Fruit fly (Drosophila melanogaster) whole organism, embryonic: ENCODE results near the gene Decay.
A peak's percentile ranks its signal among the peaks of the same experiment; 100 is the strongest.

Source experiments
- Atf3 ChIP-seq: fragments of 200-800 bp; sonication (Bioruptor generic); optimal IDR thresholded peaks from 3 replicates; lab custom pipeline; 2016; ENCODE audit warnings: missing biosample characterization, missing genetic modification characterization
- Awh ChIP-seq: fragments of 200-800 bp; sonication (Bioruptor generic); IDR thresholded peaks from 2 replicates; pipeline ENCODE4, ENCODE4 v1.3.6; 2022; ENCODE audit warnings: missing biosample characterization, missing genetic modification characterization
- Bdp1 ChIP-seq: fragments of 200-800 bp; sonication (Bioruptor generic); optimal IDR thresholded peaks from 3 replicates; lab custom pipeline; 2016; ENCODE audit warnings: missing biosample characterization, missing genetic modification characterization
- CG10267 ChIP-seq: fragments of 200-800 bp; sonication (Bioruptor generic); optimal IDR thresholded peaks from 2 replicates; lab custom pipeline; 2018; ENCODE audit warnings: missing biosample characterization, mild to moderate bottlenecking, missing genetic modification characterization, moderate library complexity
- CG11093 ChIP-seq: fragments of 200-800 bp; sonication (Bioruptor generic); IDR thresholded peaks from 3 replicates; pipeline ENCODE4 v1.3.6; 2022; ENCODE audit warnings: missing biosample characterization, missing genetic modification characterization
- CG11456 ChIP-seq: fragments of 200-800 bp; sonication (Bioruptor generic); IDR thresholded peaks from 3 replicates; pipeline ENCODE4 v1.3.6; 2022; ENCODE audit warnings: missing biosample characterization, missing genetic modification characterization
- CG11560 ChIP-seq: fragments of 200-800 bp; sonication (Bioruptor generic); IDR thresholded peaks from 3 replicates; pipeline ENCODE4 v1.3.6; 2022; ENCODE audit warnings: missing biosample characterization, missing genetic modification characterization
- CG12071 ChIP-seq: fragments of 200-800 bp; sonication (Bioruptor generic); optimal IDR thresholded peaks from 3 replicates; lab custom pipeline; 2018; ENCODE audit warnings: missing biosample characterization, mild to moderate bottlenecking, missing genetic modification characterization
- CG14050 ChIP-seq: fragments of 200-800 bp; sonication (Bioruptor generic); IDR thresholded peaks from 3 replicates; pipeline ENCODE4 v1.3.6; 2022; ENCODE audit warnings: missing biosample characterization, missing genetic modification characterization
- CG15011 ChIP-seq: fragments of 200-800 bp; sonication (Bioruptor generic); optimal IDR thresholded peaks from 3 replicates; lab custom pipeline; 2018; ENCODE audit warnings: missing biosample characterization, mild to moderate bottlenecking, missing genetic modification characterization
- CG15269 ChIP-seq: fragments of 200-800 bp; sonication (Bioruptor generic); optimal IDR thresholded peaks from 2 replicates; lab custom pipeline; 2018; ENCODE audit warnings: missing biosample characterization, mild to moderate bottlenecking, missing genetic modification characterization, moderate library complexity
- CG18476 ChIP-seq: fragments of 200-800 bp; sonication (Bioruptor generic); optimal IDR thresholded peaks from 2 replicates; lab custom pipeline; 2016; ENCODE audit warnings: missing biosample characterization, mild to moderate bottlenecking, missing genetic modification characterization
- CG18599 ChIP-seq: fragments of 200-800 bp; sonication (Bioruptor generic); optimal IDR thresholded peaks from 3 replicates; lab custom pipeline; 2017; ENCODE audit warnings: missing biosample characterization, missing genetic modification characterization, mild to moderate bottlenecking, moderate library complexity, missing genetic modification reagents
- CG2116 ChIP-seq: fragments of 200-800 bp; sonication (Bioruptor generic); optimal IDR thresholded peaks from 3 replicates; lab custom pipeline; 2018; ENCODE audit warnings: missing biosample characterization, mild to moderate bottlenecking, missing genetic modification characterization
- CG2202 ChIP-seq: fragments of 200-800 bp; sonication (Bioruptor generic); optimal IDR thresholded peaks from 2 replicates; lab custom pipeline; 2018; ENCODE audit warnings: missing biosample characterization, mild to moderate bottlenecking, missing genetic modification characterization
- CG2678 ChIP-seq: fragments of 200-800 bp; sonication (Bioruptor generic); optimal IDR thresholded peaks from 3 replicates; lab custom pipeline; 2019; ENCODE audit warnings: missing biosample characterization, mild to moderate bottlenecking, missing genetic modification characterization, moderate library complexity
- CG30020 ChIP-seq: fragments of 200-800 bp; optimal IDR thresholded peaks from 2 replicates; lab custom pipeline; 2019; ENCODE audit warnings: missing biosample characterization, mild to moderate bottlenecking, missing genetic modification characterization, moderate library complexity
- CG3726 ChIP-seq: fragments of 200-800 bp; sonication (Bioruptor generic); IDR thresholded peaks from 3 replicates; pipeline ENCODE4, ENCODE4 v1.3.6; 2022; ENCODE audit warnings: missing biosample characterization, missing genetic modification characterization
- CG8089 ChIP-seq: fragments of 200-800 bp; sonication (Bioruptor generic); optimal IDR thresholded peaks from 3 replicates; lab custom pipeline; 2016; ENCODE audit warnings: missing biosample characterization, missing genetic modification characterization
- CG9215 ChIP-seq: fragments of 200-800 bp; sonication (Bioruptor generic); IDR thresholded peaks from 2 replicates; pipeline ENCODE4 v1.3.6; 2022; ENCODE audit warnings: missing biosample characterization, missing genetic modification characterization
- CG9817 ChIP-seq: fragments of 200-800 bp; sonication (Bioruptor generic); optimal IDR thresholded peaks from 2 replicates; lab custom pipeline; 2018; ENCODE audit warnings: missing biosample characterization, mild to moderate bottlenecking, missing genetic modification characterization, moderate library complexity
- CrebB ChIP-seq: fragments of 200-800 bp; sonication (Bioruptor generic); optimal IDR thresholded peaks from 3 replicates; lab custom pipeline; 2018; ENCODE audit warnings: missing biosample characterization, mild to moderate bottlenecking, missing genetic modification characterization
- Deaf1 ChIP-seq: fragments of 200-800 bp; optimal IDR thresholded peaks from 3 replicates; lab custom pipeline; 2019; ENCODE audit warnings: missing biosample characterization, mild to moderate bottlenecking, missing genetic modification characterization, moderate library complexity
- Dfd ChIP-seq, 2 experiments: fragments of >200 bp; optimal IDR thresholded peaks; 2 replicates each; lab custom pipeline; 2017; ENCODE audit warnings: missing biosample characterization in 2 of 2, missing genetic modification characterization in 2 of 2
- Kr ChIP-seq: fragments of 200-800 bp; sonication (Bioruptor generic); optimal IDR thresholded peaks from 2 replicates; lab custom pipeline; 2017; ENCODE audit warnings: missing biosample characterization, mild to moderate bottlenecking, missing genetic modification characterization
- MESR4 ChIP-seq: fragments of 200-800 bp; sonication (Bioruptor generic); optimal IDR thresholded peaks from 2 replicates; lab custom pipeline; 2018; ENCODE audit warnings: missing biosample characterization, mild to moderate bottlenecking, missing genetic modification characterization, moderate library complexity
- Mad ChIP-seq: fragments of 200-800 bp; sonication (Bioruptor generic); optimal IDR thresholded peaks from 2 replicates; lab custom pipeline; 2016; ENCODE audit warnings: missing biosample characterization, missing genetic modification characterization
- ac ChIP-seq: fragments of 200-800 bp; sonication (Bioruptor generic); optimal IDR thresholded peaks from 3 replicates; lab custom pipeline; 2017; ENCODE audit warnings: missing biosample characterization, mild to moderate bottlenecking, missing genetic modification characterization
- ato ChIP-seq: fragments of 200-800 bp; sonication (Bioruptor generic); IDR thresholded peaks from 2 replicates; pipeline ENCODE4 v1.3.6; 2022; ENCODE audit warnings: missing biosample characterization, missing genetic modification characterization; ENCODE audit not compliant: partially characterized antibody
- ci ChIP-seq: fragments of 200-800 bp; sonication (Bioruptor generic); IDR thresholded peaks from 3 replicates; pipeline ENCODE4 v1.3.6; 2022; ENCODE audit warnings: missing biosample characterization, missing genetic modification characterization
- dmrt99B ChIP-seq: fragments of 200-800 bp; sonication (Bioruptor generic); optimal IDR thresholded peaks from 2 replicates; lab custom pipeline; 2018; ENCODE audit warnings: missing biosample characterization, mild to moderate bottlenecking, missing genetic modification characterization, moderate library complexity
- dpn ChIP-seq, 2 experiments: fragments of 200-800 bp; sonication (Bioruptor generic); optimal IDR thresholded peaks; 3 replicates each; lab custom pipeline; 2016; ENCODE audit warnings: missing biosample characterization in 2 of 2, missing genetic modification characterization in 2 of 2
- ftz-f1 ChIP-seq: fragments of 200-800 bp; sonication (Bioruptor generic); optimal IDR thresholded peaks from 2 replicates; lab custom pipeline; 2016; ENCODE audit warnings: missing biosample characterization, missing genetic modification characterization
- gem ChIP-seq: fragments of 200-800 bp; sonication (Bioruptor generic); optimal IDR thresholded peaks from 2 replicates; lab custom pipeline; 2019; ENCODE audit warnings: missing biosample characterization, mild to moderate bottlenecking, missing genetic modification characterization, moderate library complexity
- ham ChIP-seq: fragments of 200-800 bp; sonication (Bioruptor generic); IDR thresholded peaks from 2 replicates; pipeline ENCODE4 v1.3.6; 2022; ENCODE audit warnings: missing biosample characterization, missing genetic modification characterization
- ind ChIP-seq: fragments of 200-800 bp; sonication (Bioruptor generic); optimal IDR thresholded peaks from 3 replicates; lab custom pipeline; 2016; ENCODE audit warnings: missing biosample characterization, missing genetic modification characterization
- inv ChIP-seq: fragments of 200-800 bp; sonication (Bioruptor generic); IDR thresholded peaks from 2 replicates; pipeline ENCODE4 v1.3.6; 2022; ENCODE audit warnings: missing biosample characterization, missing genetic modification characterization; ENCODE audit not compliant: partially characterized antibody
- jing ChIP-seq: fragments of 200-800 bp; sonication (Bioruptor generic); optimal IDR thresholded peaks from 2 replicates; lab custom pipeline; 2018; ENCODE audit warnings: missing biosample characterization, mild to moderate bottlenecking, missing genetic modification characterization
- klu ChIP-seq: fragments of 200-800 bp; sonication (Bioruptor generic); IDR thresholded peaks from 2 replicates; pipeline ENCODE4 v1.3.6; 2022; ENCODE audit warnings: missing biosample characterization, missing genetic modification characterization
- kni ChIP-seq: fragments of 200-800 bp; sonication (Bioruptor generic); optimal IDR thresholded peaks from 3 replicates; lab custom pipeline; 2017; ENCODE audit warnings: mild to moderate bottlenecking, missing biosample characterization, missing genetic modification reagents, missing genetic modification characterization
- lmd ChIP-seq: fragments of 200-800 bp; sonication (Bioruptor generic); IDR thresholded peaks from 2 replicates; pipeline ENCODE4 v1.3.6; 2022; ENCODE audit warnings: missing biosample characterization, missing genetic modification characterization
- lov ChIP-seq, 2 experiments: fragments of 200-800 bp in 1 of 2; fragments of >200 bp in 1 of 2; sonication (Bioruptor generic) in 1 of 2; IDR thresholded peaks in 1 of 2; optimal IDR thresholded peaks in 1 of 2; 2 replicates in 1 of 2; 3 replicates in 1 of 2; pipeline versions ENCODE4 v1.3.6 to Lab custom; 2017 to 2022; ENCODE audit warnings: missing biosample characterization in 1 of 2, missing genetic modification characterization in 1 of 2
- nau ChIP-seq: fragments of 200-800 bp; sonication (Bioruptor generic); optimal IDR thresholded peaks from 3 replicates; lab custom pipeline; 2017; ENCODE audit warnings: missing biosample characterization, mild to moderate bottlenecking, missing genetic modification characterization, missing genetic modification reagents
- odd ChIP-seq: fragments of 200-800 bp; sonication (Bioruptor generic); optimal IDR thresholded peaks from 2 replicates; lab custom pipeline; 2017; ENCODE audit warnings: missing biosample characterization, mild to moderate bottlenecking, missing genetic modification characterization
- pan ChIP-seq, 4 experiments: fragments of >200 bp in 3 of 4; fragments of 200-800 bp in 1 of 4; sonication (Bioruptor generic) in 1 of 4; optimal IDR thresholded peaks in 3 of 4; IDR thresholded peaks in 1 of 4; 2 replicates each; pipeline versions ENCODE4 v1.3.6 to Lab custom; 2017 to 2022; ENCODE audit warnings: missing biosample characterization in 2 of 4, missing genetic modification characterization in 2 of 4, mixed read lengths in 1 of 4
- sd ChIP-seq: fragments of 200-800 bp; sonication (Bioruptor generic); optimal IDR thresholded peaks from 3 replicates; lab custom pipeline; 2018; ENCODE audit warnings: missing biosample characterization, mild to moderate bottlenecking, missing genetic modification characterization, moderate library complexity
- slp2 ChIP-seq: fragments of 200-800 bp; sonication (Bioruptor generic); optimal IDR thresholded peaks from 2 replicates; lab custom pipeline; 2016; ENCODE audit warnings: missing biosample characterization, missing genetic modification characterization
- twi ChIP-seq: fragments of 200-800 bp; optimal IDR thresholded peaks from 2 replicates; lab custom pipeline; 2019; ENCODE audit warnings: missing biosample characterization, mild to moderate bottlenecking, missing genetic modification characterization, moderate library complexity
- vnd ChIP-seq: fragments of 200-800 bp; sonication (Bioruptor generic); IDR thresholded peaks from 3 replicates; pipeline ENCODE4 v1.3.6; 2022; ENCODE audit warnings: missing biosample characterization, missing genetic modification characterization; ENCODE audit not compliant: partially characterized antibody

The Decay gene

DNA sequence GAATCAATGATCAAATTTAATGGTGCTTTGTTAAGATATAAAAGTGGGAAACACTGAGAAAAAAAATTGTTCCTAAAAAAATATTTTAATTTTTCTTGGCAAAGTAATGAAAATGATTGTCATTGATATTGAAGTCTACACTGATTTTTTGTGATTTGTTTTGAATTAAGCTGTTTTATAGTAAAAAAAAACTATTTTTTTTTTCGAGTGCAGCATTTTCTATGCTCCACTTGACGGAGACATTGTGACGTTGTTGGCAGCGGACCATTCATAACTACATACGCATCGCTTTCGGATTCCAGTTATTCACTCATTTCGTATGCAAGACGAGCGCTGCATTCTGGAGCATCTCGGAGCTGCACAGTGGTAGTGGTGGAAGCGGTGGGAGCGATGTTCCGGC is 23.3 kb upstream of the Decay start (continued):
- no peak for TF ChIP-seq ato
- TF ChIP-seq CG10267 = peak; percentile 84
- no peak for TF ChIP-seq ac
- TF ChIP-seq lov (optimal IDR thresholded peaks at IDR 0.05; lab: Kevin White, UChicago) = no peak
- peak; percentile 62; the same call in 1 of the 3 replicates for TF ChIP-seq lov (GFP tag; IDR thresholded peaks at IDR 0.05; lab: Robert Waterston, UW)
- no peak for TF ChIP-seq ham (GFP tag; lab: Robert Waterston, UW)
- peak; percentile 13 to 53 for TF ChIP-seq dpn (GFP tag; optimal IDR thresholded peaks at IDR 0.05; lab: Kevin White, UChicago)
- no peak for TF ChIP-seq kni (GFP tag; lab: Kevin White, UChicago)
- TF ChIP-seq CG8089 (GFP tag; lab: Kevin White, UChicago) = no peak
- TF ChIP-seq ftz-f1 (GFP tag; lab: Kevin White, UChicago) = no peak
- TF ChIP-seq CG15011 = peak; percentile 63
- TF ChIP-seq gem = peak; percentile 89
- peak; percentile 90 for TF ChIP-seq CG2678
- TF ChIP-seq CG18476 (GFP tag; lab: Kevin White, UChicago) = peak; percentile 59
- TF ChIP-seq ci (GFP tag; lab: Robert Waterston, UW) = peak; percentile 91
- TF ChIP-seq Deaf1 (tag; lab: Kevin White, UChicago) = peak; percentile 55
- peak; percentile 73 for TF ChIP-seq lmd
- no peak for TF ChIP-seq twi (tag; lab: Kevin White, UChicago)
- no peak for TF ChIP-seq odd (GFP tag; lab: Kevin White, UChicago)
- peak; percentile 38 for TF ChIP-seq CG9817 (tag; lab: Kevin White, UChicago)
- no peak for TF ChIP-seq Mad
- TF ChIP-seq ind (GFP tag; lab: Kevin White, UChicago) = peak; percentile 27
- TF ChIP-seq Dfd (GFP tag; optimal IDR thresholded peaks at IDR 0.05; lab: Kevin White, UChicago) = no peak
- TF ChIP-seq CG30020 (tag; lab: Kevin White, UChicago) = peak; percentile 26
- TF ChIP-seq CG3726 (GFP tag; lab: Robert Waterston, UW) = peak; percentile 38; the same call in 1 of the 3 replicates
- peak; percentile 90 for TF ChIP-seq dmrt99B (tag; lab: Kevin White, UChicago)
- TF ChIP-seq CG14050 (GFP tag; lab: Robert Waterston, UW) = peak; percentile 49; the same call in 1 of the 3 replicates
- TF ChIP-seq jing (GFP tag; lab: Kevin White, UChicago) = peak; percentile 33
- no peak for TF ChIP-seq vnd (GFP tag; lab: Robert Waterston, UW)
- no peak for TF ChIP-seq Bdp1
- TF ChIP-seq MESR4 (GFP tag; lab: Kevin White, UChicago) = no peak
- peak; percentile 38 for TF ChIP-seq sd (tag; lab: Kevin White, UChicago)
- TF ChIP-seq Awh = peak; percentile 77
- peak; percentile 46 for TF ChIP-seq CG12071 (GFP tag; lab: Kevin White, UChicago)
- TF ChIP-seq CG11093 = peak; percentile 54; the same call in 1 of the 3 replicates
- TF ChIP-seq CG2116 (GFP tag; lab: Kevin White, UChicago) = no peak
- TF ChIP-seq klu (GFP tag; lab: Robert Waterston, UW) = no peak
- TF ChIP-seq CG11560 (tag; lab: Robert Waterston, UW) = 0 out of 3 replicates have a peak, but pooled peaks have one; percentile 19
- peak; percentile 55 for TF ChIP-seq CG18599
- TF ChIP-seq Atf3 (GFP tag; lab: Kevin White, UChicago) = peak; percentile 14
- peak; percentile 34 for TF ChIP-seq CG15269 (tag; lab: Kevin White, UChicago)
- TF ChIP-seq CG11456 (GFP tag; lab: Robert Waterston, UW) = no peak
- TF ChIP-seq CG9215 = peak; percentile 13; the same call in 1 of the 2 replicates
- TF ChIP-seq pan (optimal IDR thresholded peaks at IDR 0.05; lab: Kevin White, UChicago) = no peak
- peak in 1 of 2 experiments; percentile 74 for TF ChIP-seq pan (GFP tag; optimal IDR thresholded peaks at IDR 0.05 in 1 of 2, IDR thresholded peaks at IDR 0.05 in 1 of 2)
- TF ChIP-seq slp2 (GFP tag; lab: Kevin White, UChicago) = no peak
- TF ChIP-seq CG2202 = no peak
- TF ChIP-seq inv (GFP tag; lab: Robert Waterston, UW) = no peak
- peak; percentile 36 for TF ChIP-seq nau
- TF ChIP-seq CrebB (tag; lab: Kevin White, UChicago) = no peak
- TF ChIP-seq Kr (GFP tag; lab: Kevin White, UChicago) = no peak
